Worm (Caenorhabditis elegans) whole organism, L3 larva: ENCODE measurements around the gene arrd-5.
"Not testable (repeated sequence)": the region's sequence is repeated elsewhere in the genome, so short reads cannot be mapped to it uniquely, and the experiment has no call there.

Experiments
- R02D3.7 ChIP-seq: fragments of 150-350 bp; optimal IDR thresholded peaks from 2 replicates; lab custom pipeline; 2014; ENCODE audit warnings: missing biosample characterization, missing genetic modification characterization
- aly-2 ChIP-seq: fragments of 150-350 bp; optimal IDR thresholded peaks from 2 replicates; lab custom pipeline; 2014; ENCODE audit warnings: missing biosample characterization, missing genetic modification characterization
- ama-1 ChIP-seq: fragments of 150-350 bp; optimal IDR thresholded peaks from 2 replicates; lab custom pipeline; 2018
- ceh-16 ChIP-seq: sonication (generic microtip); optimal IDR thresholded peaks from 2 replicates; lab custom pipeline; 2017; ENCODE audit warnings: missing biosample characterization, missing genetic modification characterization
- ceh-28 ChIP-seq: fragments of 150-350 bp; optimal IDR thresholded peaks from 2 replicates; lab custom pipeline; 2014; ENCODE audit warnings: missing biosample characterization, missing genetic modification reagents, missing genetic modification characterization
- ceh-9 ChIP-seq: sonication (generic microtip); optimal IDR thresholded peaks from 2 replicates; lab custom pipeline; 2018; ENCODE audit warnings: missing biosample characterization, missing genetic modification characterization
- daf-12 ChIP-seq: fragments of 150-350 bp; optimal IDR thresholded peaks from 2 replicates; lab custom pipeline; 2014; ENCODE audit warnings: missing biosample characterization, missing genetic modification reagents, missing genetic modification characterization
- eor-1 ChIP-seq, 2 experiments: fragments of 150-350 bp; optimal IDR thresholded peaks; 2 replicates each; lab custom pipeline; 2014 to 2018; ENCODE audit warnings: missing biosample characterization in 2 of 2, missing genetic modification characterization in 2 of 2
- fkh-2 ChIP-seq: fragments of 150-350 bp; optimal IDR thresholded peaks from 2 replicates; lab custom pipeline; 2014; ENCODE audit warnings: missing biosample characterization, missing genetic modification reagents, missing genetic modification characterization
- hmg-11 ChIP-seq: sonication (generic microtip); optimal IDR thresholded peaks from 2 replicates; lab custom pipeline; 2016; ENCODE audit warnings: missing genetic modification characterization, missing compliant biosample characterization
- lsy-12 ChIP-seq: sonication (generic microtip); optimal IDR thresholded peaks from 2 replicates; lab custom pipeline; 2016; ENCODE audit warnings: mild to moderate bottlenecking, missing genetic modification characterization, missing compliant biosample characterization
- mdl-1 ChIP-seq: fragments of 150-350 bp; optimal IDR thresholded peaks from 2 replicates; lab custom pipeline; 2014; ENCODE audit warnings: missing biosample characterization, missing genetic modification characterization
- nfya-1 ChIP-seq: sonication (generic microtip); optimal IDR thresholded peaks from 2 replicates; lab custom pipeline; 2017; ENCODE audit warnings: missing genetic modification characterization, mild to moderate bottlenecking, missing compliant biosample characterization, antibody characterized with exemption, moderate library complexity; ENCODE audit not compliant: insufficient read depth
- nhr-11 ChIP-seq: fragments of 150-350 bp; optimal IDR thresholded peaks from 2 replicates; lab custom pipeline; 2014; ENCODE audit warnings: missing biosample characterization, missing genetic modification characterization
- nhr-23 ChIP-seq: fragments of 150-350 bp; optimal IDR thresholded peaks from 2 replicates; lab custom pipeline; 2014; ENCODE audit warnings: missing biosample characterization, missing genetic modification reagents, missing genetic modification characterization
- nhr-237 ChIP-seq: fragments of 150-350 bp; optimal IDR thresholded peaks from 2 replicates; lab custom pipeline; 2014; ENCODE audit warnings: missing biosample characterization, missing genetic modification characterization
- nhr-25 ChIP-seq: sonication (generic microtip); optimal IDR thresholded peaks from 2 replicates; lab custom pipeline; 2017; ENCODE audit warnings: missing biosample characterization, missing genetic modification characterization
- nhr-28 ChIP-seq: fragments of 150-350 bp; optimal IDR thresholded peaks from 2 replicates; lab custom pipeline; 2014; ENCODE audit warnings: missing biosample characterization, missing genetic modification characterization
- nhr-67 ChIP-seq: fragments of 150-350 bp; optimal IDR thresholded peaks from 2 replicates; lab custom pipeline; 2014; ENCODE audit warnings: missing biosample characterization, missing genetic modification characterization
- pqm-1 ChIP-seq: fragments of 150-350 bp; optimal IDR thresholded peaks from 2 replicates; lab custom pipeline; 2017; ENCODE audit warnings: missing biosample characterization, missing genetic modification characterization, inconsistent platforms
- sea-2 ChIP-seq: fragments of 150-350 bp; sonication (generic microtip); optimal IDR thresholded peaks from 4 replicates; lab custom pipeline; 2014; ENCODE audit warnings: missing biosample characterization, missing genetic modification reagents, missing genetic modification characterization
- skn-1 ChIP-seq: fragments of 150-350 bp; optimal IDR thresholded peaks from 2 replicates; lab custom pipeline; 2014; ENCODE audit warnings: missing biosample characterization, missing genetic modification characterization
- snpc-4 ChIP-seq: fragments of 150-350 bp; optimal IDR thresholded peaks from 2 replicates; lab custom pipeline; 2014; ENCODE audit warnings: missing biosample characterization, missing genetic modification characterization
- tbx-2 ChIP-seq: sonication (generic microtip); optimal IDR thresholded peaks from 2 replicates; lab custom pipeline; 2016; ENCODE audit warnings: mild to moderate bottlenecking, missing genetic modification characterization, missing compliant biosample characterization
- unc-39 ChIP-seq: sonication (generic microtip); optimal IDR thresholded peaks from 4 replicates; lab custom pipeline; 2017; ENCODE audit warnings: missing biosample characterization, missing genetic modification characterization
- ztf-11 ChIP-seq: fragments of 150-350 bp; optimal IDR thresholded peaks from 2 replicates; lab custom pipeline; 2014; ENCODE audit warnings: missing biosample characterization, missing genetic modification characterization
- ztf-4 ChIP-seq: fragments of 150-350 bp; optimal IDR thresholded peaks from 2 replicates; lab custom pipeline; 2014; ENCODE audit warnings: missing biosample characterization, missing genetic modification characterization

arrd-5 gene

DNA sequence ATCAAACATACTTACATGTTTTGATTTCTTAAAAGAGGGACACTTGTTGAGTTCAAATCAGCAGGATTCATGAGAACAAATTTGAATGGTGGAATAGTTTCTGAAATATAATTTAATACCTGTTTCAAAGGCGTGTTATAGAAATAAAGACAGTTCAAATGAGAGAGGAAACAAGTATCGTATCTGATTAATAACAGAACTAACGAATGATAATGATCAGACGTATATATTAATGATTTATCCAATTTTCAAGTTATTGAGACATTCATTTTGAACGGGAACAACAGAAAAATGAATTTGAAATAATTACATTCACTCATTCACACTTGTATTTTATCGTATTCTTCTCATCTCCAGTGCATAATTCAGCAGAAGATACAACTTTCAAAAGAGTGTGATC, 20.6 kb downstream of the arrd-5 start, which contains the start of gene chil-4:
Gene chil-4, minus strand, starts transcription at position 101 of the 400 bp plus-strand sequence.
- TF ChIP-seq nhr-25 (tag; lab: Kevin White, UChicago), result no peak
- TF ChIP-seq, all 47 proteins: peak for 0

DNA sequence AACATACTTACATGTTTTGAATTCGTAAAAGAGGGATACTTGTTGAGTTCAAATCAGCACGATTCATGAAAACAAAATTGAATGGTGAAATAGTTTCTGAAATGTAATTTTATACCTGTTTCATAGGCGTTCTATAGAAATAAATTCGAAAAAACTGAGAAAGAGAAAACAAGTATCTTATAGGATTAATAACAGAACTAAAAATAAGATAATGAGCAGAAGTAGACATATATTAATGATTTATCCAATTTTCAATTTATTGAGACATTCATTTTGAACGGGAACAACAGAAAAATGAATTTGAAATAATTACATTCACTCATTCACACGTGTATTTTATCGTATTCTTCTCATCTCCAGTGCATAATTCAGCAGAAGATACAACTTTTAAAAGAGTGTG, 22.8 kb downstream of the arrd-5 start, which contains the start of gene chil-6:
Gene chil-6, minus strand, starts transcription at position 101 of the 400 bp plus-strand sequence.
- TF ChIP-seq tbx-2 (tag; lab: Kevin White, UChicago) (no peak), ztf-4 (tag; lab: Kevin White, UChicago) (no peak), aly-2 (tag; lab: Kevin White, UChicago) (no peak), ceh-9 (tag; lab: Kevin White, UChicago) (no peak), eor-1 (tag; optimal IDR thresholded peaks at IDR 0.05; lab: Kevin White, UChicago) (no peak), ceh-28 (tag; lab: Kevin White, UChicago) (no peak), daf-12 (tag; lab: Kevin White, UChicago) (no peak), ama-1 (lab: Kevin White, UChicago) (no peak), snpc-4 (tag; lab: Kevin White, UChicago) (no peak), ceh-16 (no peak), fkh-2 (no peak), mdl-1 (tag; lab: Kevin White, UChicago) (no peak)

DNA sequence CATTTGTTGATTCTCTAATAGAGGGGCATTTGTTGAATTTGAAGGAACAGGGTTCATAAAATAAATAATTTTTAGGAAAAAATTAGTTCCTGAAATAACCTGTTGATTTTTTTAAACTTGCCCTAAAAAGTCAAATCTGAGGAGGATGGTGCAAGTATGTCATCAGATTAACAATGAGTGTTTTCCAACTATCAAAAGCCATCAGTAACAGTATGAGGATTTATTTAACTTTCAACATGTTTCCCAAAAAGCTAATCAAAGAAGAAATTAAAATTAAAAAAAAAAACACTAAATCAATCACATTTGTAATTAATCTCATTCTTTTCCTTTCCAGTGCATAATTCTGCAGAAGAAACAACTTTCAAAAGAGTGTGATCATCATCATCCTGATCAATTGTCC, 24.6 kb downstream of the arrd-5 start, which contains the start of gene chil-5:
Gene chil-5, minus strand, starts transcription at position 101 of the 400 bp plus-strand sequence.
- no peak for TF ChIP-seq fkh-2
- no peak for TF ChIP-seq unc-39

DNA sequence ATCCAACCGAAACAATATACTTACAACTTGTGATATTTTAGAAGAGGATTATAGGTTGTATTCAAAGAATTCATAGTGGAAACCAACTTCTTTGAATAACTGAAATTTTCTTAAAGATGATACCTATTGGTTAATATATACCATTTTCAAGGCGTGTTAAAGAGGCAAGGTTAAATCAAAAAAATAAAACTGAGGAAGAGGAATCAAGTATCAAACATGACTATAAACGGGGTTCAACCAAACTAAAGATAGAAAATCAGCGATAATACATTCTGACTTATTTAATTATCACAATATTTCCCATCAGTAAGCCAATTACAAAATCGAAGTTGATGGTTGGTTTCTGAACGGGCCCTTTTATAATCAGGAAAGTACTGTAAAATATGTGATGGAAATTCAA, 26.4 kb downstream of the arrd-5 start, which contains the start of gene chil-3:
Gene chil-3, minus strand, starts transcription at position 101 of the 400 bp plus-strand sequence.
- TF ChIP-seq lsy-12 (no peak), unc-39 (no peak), nhr-237 (tag; lab: Kevin White, UChicago) (no peak), mdl-1 (tag; lab: Kevin White, UChicago) (no peak), nhr-23 (tag; lab: Kevin White, UChicago) (no peak)

DNA sequence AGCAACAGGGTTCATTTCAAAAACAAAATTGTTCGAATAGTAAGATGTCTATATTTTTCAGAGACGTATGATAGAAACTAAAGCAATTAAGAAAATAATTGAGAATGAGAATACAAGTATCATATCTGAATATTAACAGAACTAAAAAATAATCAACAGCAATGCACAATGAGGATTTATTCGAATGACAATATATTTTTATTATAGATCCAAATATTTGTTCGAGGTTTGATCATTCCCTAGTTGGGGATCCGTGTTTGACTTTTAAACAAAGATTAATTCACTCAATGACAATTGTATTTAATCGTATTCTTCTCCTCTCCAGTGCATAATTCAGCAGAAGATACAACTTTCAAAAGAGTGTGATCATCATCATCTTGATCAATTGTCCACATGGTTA, 27.1 kb downstream of the arrd-5 start, which contains the start of gene C08H9.18:
Gene C08H9.18, minus strand, starts transcription at position 101 of the 400 bp plus-strand sequence.
- TF ChIP-seq ztf-4 (tag; lab: Kevin White, UChicago), result no peak
- no peak for TF ChIP-seq eor-1 (tag; optimal IDR thresholded peaks at IDR 0.05; lab: Kevin White, UChicago)
- TF ChIP-seq nhr-11 (tag; lab: Kevin White, UChicago), result no peak
- TF ChIP-seq hmg-11 (tag; lab: Kevin White, UChicago), result no peak
- no peak for TF ChIP-seq pqm-1 (tag; lab: Kevin White, UChicago)
- no peak for TF ChIP-seq sea-2 (GFP tag; lab: Kevin White, UChicago)
- TF ChIP-seq R02D3.7 (tag; lab: Kevin White, UChicago), result no peak
- TF ChIP-seq tbx-2 (tag; lab: Kevin White, UChicago), result no peak

DNA sequence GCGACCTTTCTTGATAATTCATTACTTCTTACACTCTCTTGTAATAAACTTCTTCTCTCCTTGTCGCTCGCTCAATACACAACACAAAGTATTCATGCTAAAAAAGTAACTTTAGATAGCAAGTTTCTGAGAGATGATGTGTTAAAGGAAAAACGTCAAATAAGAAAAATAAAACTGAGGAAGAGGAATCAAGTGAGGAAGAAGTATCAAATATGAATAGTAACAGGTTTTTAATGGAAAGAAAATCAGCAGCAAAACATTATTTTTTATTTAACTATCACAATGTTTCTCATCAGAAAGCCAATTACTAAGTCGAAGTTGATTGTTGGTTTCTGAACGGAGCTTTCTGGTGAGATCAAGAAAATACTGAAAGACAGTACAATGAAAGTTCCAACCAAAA, 31.4 kb downstream of the arrd-5 start, which contains the start of gene chil-1:
Gene chil-1, minus strand, starts transcription at position 101 of the 400 bp plus-strand sequence.
- not testable (repeated sequence) for TF ChIP-seq lsy-12; nhr-28 (tag; lab: Kevin White, UChicago); nhr-67 (tag; lab: Kevin White, UChicago)

DNA sequence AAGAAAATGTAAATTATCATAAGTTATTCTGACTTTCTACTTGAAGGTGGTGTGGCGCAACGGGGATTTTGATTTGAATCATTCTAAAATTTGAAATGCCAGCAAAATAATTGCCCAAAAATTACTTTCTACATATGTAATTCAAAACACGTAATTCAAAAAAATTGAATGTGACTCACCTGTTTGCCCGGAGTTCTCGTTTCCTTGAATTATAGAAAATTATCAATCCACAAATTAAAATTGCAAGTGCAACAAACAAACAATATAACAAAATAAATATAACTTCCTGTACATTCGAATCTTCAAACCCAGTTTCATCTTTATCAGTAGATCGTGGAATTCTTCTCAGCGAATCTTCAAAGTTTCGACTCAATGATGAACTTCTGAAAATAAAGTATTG, 33.2 kb downstream of the arrd-5 start:
- TF ChIP-seq unc-39, result no peak
- TF ChIP-seq R02D3.7 (tag; lab: Kevin White, UChicago), result no peak
- TF ChIP-seq pqm-1 (tag; lab: Kevin White, UChicago), result no peak
- TF ChIP-seq skn-1 (tag; lab: Kevin White, UChicago), result no peak
- no peak for TF ChIP-seq ceh-28 (tag; lab: Kevin White, UChicago)
- TF ChIP-seq ztf-4 (tag; lab: Kevin White, UChicago), result no peak

DNA sequence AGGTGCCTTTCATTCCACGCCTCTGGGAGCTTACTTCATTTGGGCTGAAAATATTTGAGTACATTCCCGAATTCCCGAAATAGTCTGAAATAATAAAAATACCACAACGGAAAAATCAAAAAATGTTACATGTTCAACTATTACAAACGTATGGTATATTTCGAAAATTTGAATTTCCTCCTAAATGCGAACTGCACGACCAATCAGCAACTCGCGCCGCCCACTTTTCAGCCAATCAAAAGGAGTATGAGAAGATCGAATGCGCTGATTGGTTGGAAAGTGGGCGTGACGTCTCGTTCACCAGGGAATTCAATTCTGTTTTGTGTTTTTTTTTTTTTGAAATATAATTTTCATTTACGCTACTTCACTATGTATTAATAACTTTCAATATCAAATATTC, 33.7 kb downstream of the arrd-5 start, which contains the start of gene old-1:
Gene old-1, minus strand, starts transcription at position 50 of the 400 bp plus-strand sequence.
- TF ChIP-seq ztf-11 (no peak), nfya-1 (tag; lab: Kevin White, UChicago) (peak; percentile 51)
